Worm (Caenorhabditis elegans) whole organism, L4 larva: ENCODE data around the gene idhg-1.

Experiments used
- D1046.2 ChIP-seq: fragments of 200-800 bp; sonication (Bioruptor generic); IDR thresholded peaks from 2 replicates; pipeline ENCODE4 v1.3.6; 2022; ENCODE audit warnings: missing genetic modification characterization, missing compliant biosample characterization
- F10B5.3 ChIP-seq: sonication (generic microtip); optimal IDR thresholded peaks from 2 replicates; lab custom pipeline; 2016; ENCODE audit warnings: mild to moderate bottlenecking, missing genetic modification characterization, missing compliant biosample characterization
- F37D6.2 ChIP-seq: sonication (generic microtip); optimal IDR thresholded peaks from 2 replicates; lab custom pipeline; 2016; ENCODE audit warnings: mild to moderate bottlenecking, missing genetic modification characterization, missing compliant biosample characterization
- F49E8.2 ChIP-seq: sonication (generic microtip); optimal IDR thresholded peaks from 2 replicates; lab custom pipeline; 2016; ENCODE audit warnings: missing compliant biosample characterization, mild to moderate bottlenecking, missing genetic modification characterization, borderline replicate concordance
- T26A8.4 ChIP-seq: fragments of 200-800 bp; sonication (Bioruptor generic); IDR thresholded peaks from 2 replicates; pipeline ENCODE4 v1.3.6; 2022; ENCODE audit warnings: missing genetic modification characterization, missing compliant biosample characterization
- Y5F2A.4 ChIP-seq: fragments of 200-800 bp; sonication (Bioruptor generic); optimal IDR thresholded peaks from 2 replicates; lab custom pipeline; 2018; ENCODE audit warnings: mild to moderate bottlenecking, missing genetic modification characterization, missing compliant biosample characterization
- Y75B8A.6 ChIP-seq: fragments of 200-800 bp; sonication (Bioruptor generic); IDR thresholded peaks from 2 replicates; pipeline ENCODE4 v1.3.6; 2022; ENCODE audit warnings: missing genetic modification reagents, missing genetic modification characterization, missing compliant biosample characterization
- ZK337.2 ChIP-seq: fragments of 200-800 bp; sonication (Bioruptor generic); IDR thresholded peaks from 2 replicates; pipeline ENCODE4 v1.3.6; 2022; ENCODE audit warnings: missing genetic modification reagents, missing genetic modification characterization, missing compliant biosample characterization
- ZK546.5 ChIP-seq, 2 experiments: sonication (generic microtip); optimal IDR thresholded peaks; 2 replicates each; lab custom pipeline; 2017; ENCODE audit warnings: missing biosample characterization in 2 of 2, missing genetic modification characterization in 2 of 2
- aha-1 ChIP-seq: fragments of 150-350 bp; peaks from one replicate; lab custom pipeline; 2014; ENCODE audit warnings: missing biosample characterization, missing genetic modification characterization
- ama-1 ChIP-seq: fragments of 150-350 bp; optimal IDR thresholded peaks from 2 replicates; lab custom pipeline; 2014; ENCODE audit warnings: inconsistent platforms, mixed read lengths
- arid-1 ChIP-seq: fragments of 200-800 bp; sonication (Bioruptor generic); conservative IDR thresholded peaks from 2 replicates; pipeline ENCODE4 v1.3.6; 2022; ENCODE audit warnings: missing genetic modification reagents, missing genetic modification characterization, missing compliant biosample characterization
- ceh-20 ChIP-seq: fragments of 200-800 bp; sonication (Bioruptor generic); IDR thresholded peaks from 2 replicates; pipeline ENCODE4 v1.3.6; 2022; ENCODE audit warnings: missing genetic modification reagents, missing genetic modification characterization, missing compliant biosample characterization
- ceh-32 ChIP-seq: sonication (generic microtip); optimal IDR thresholded peaks from 2 replicates; lab custom pipeline; 2016; ENCODE audit warnings: mild to moderate bottlenecking, missing genetic modification characterization, missing compliant biosample characterization; ENCODE audit not compliant: poor library complexity
- ceh-62 ChIP-seq: sonication (generic microtip); optimal IDR thresholded peaks from 2 replicates; lab custom pipeline; 2017; ENCODE audit warnings: missing biosample characterization, missing genetic modification characterization
- ctbp-1 ChIP-seq: fragments of 200-800 bp; sonication (Bioruptor generic); IDR thresholded peaks from 2 replicates; pipeline ENCODE4 v1.3.6; 2022; ENCODE audit warnings: missing genetic modification reagents, missing genetic modification characterization, missing compliant biosample characterization
- daf-12 ChIP-seq: fragments of 150-350 bp; optimal IDR thresholded peaks from 2 replicates; lab custom pipeline; 2014; ENCODE audit warnings: missing biosample characterization, missing genetic modification reagents, missing genetic modification characterization
- daf-19 ChIP-seq: fragments of 200-800 bp; sonication (Bioruptor generic); conservative IDR thresholded peaks from 2 replicates; pipeline ENCODE4 v1.3.6; 2022; ENCODE audit warnings: missing genetic modification characterization, missing compliant biosample characterization
- dmd-9 ChIP-seq: fragments of 200-800 bp; sonication (Bioruptor generic); IDR thresholded peaks from 2 replicates; pipeline ENCODE4 v1.3.6; 2022; ENCODE audit warnings: missing genetic modification reagents, missing genetic modification characterization, missing compliant biosample characterization
- duxl-1 ChIP-seq: sonication (generic microtip); optimal IDR thresholded peaks from 2 replicates; lab custom pipeline; 2016; ENCODE audit warnings: mild to moderate bottlenecking, missing genetic modification characterization, moderate library complexity, missing compliant biosample characterization; ENCODE audit not compliant: poor library complexity
- dve-1 ChIP-seq: sonication (generic microtip); optimal IDR thresholded peaks from 2 replicates; lab custom pipeline; 2017; ENCODE audit warnings: antibody characterized with exemption, mild to moderate bottlenecking, missing genetic modification characterization, missing compliant biosample characterization; ENCODE audit not compliant: insufficient read depth
- egl-43 ChIP-seq: fragments of 200-800 bp; sonication (Bioruptor generic); IDR thresholded peaks from 2 replicates; pipeline ENCODE4 v1.3.6; 2022; ENCODE audit warnings: missing genetic modification reagents, missing genetic modification characterization, missing compliant biosample characterization
- hif-1 ChIP-seq, 2 experiments: sonication (generic microtip); optimal IDR thresholded peaks; 2 replicates each; lab custom pipeline; 2016 to 2017; ENCODE audit warnings: missing compliant biosample characterization in 2 of 2, missing genetic modification characterization in 2 of 2, missing genetic modification reagents in 2 of 2, missing genotype in 2 of 2, mild to moderate bottlenecking in 1 of 2
- hmg-1.1 ChIP-seq: fragments of 200-800 bp; sonication (Bioruptor generic); IDR thresholded peaks from 2 replicates; pipeline ENCODE4 v1.3.6; 2022; ENCODE audit warnings: missing genetic modification reagents, missing genetic modification characterization, missing compliant biosample characterization
- lin-1 ChIP-seq: fragments of 200-800 bp; sonication (Bioruptor generic); IDR thresholded peaks from 2 replicates; pipeline ENCODE4 v1.3.6; 2022; ENCODE audit warnings: missing genetic modification reagents, missing genetic modification characterization, missing compliant biosample characterization
- lin-29 ChIP-seq: fragments of 200-800 bp; sonication (Bioruptor generic); IDR thresholded peaks from 2 replicates; pipeline ENCODE4 v1.3.6; 2022; ENCODE audit warnings: missing genetic modification reagents, missing genetic modification characterization, missing compliant biosample characterization
- lir-3 ChIP-seq: sonication (generic microtip); optimal IDR thresholded peaks from 2 replicates; lab custom pipeline; 2016; ENCODE audit warnings: mild to moderate bottlenecking, missing genetic modification characterization, missing compliant biosample characterization
- lsy-2 ChIP-seq, 2 experiments: fragments of 150-350 bp in 1 of 2; sonication (generic microtip) in 1 of 2; optimal IDR thresholded peaks; 2 replicates each; lab custom pipeline; 2014 to 2017; ENCODE audit warnings: missing biosample characterization in 2 of 2, missing genetic modification characterization in 2 of 2
- madf-5 ChIP-seq, 2 experiments: fragments of 200-800 bp; sonication (Bioruptor generic); IDR thresholded peaks; 2 replicates each; pipeline ENCODE4 v1.3.6; 2022; ENCODE audit warnings: missing compliant biosample characterization in 2 of 2, missing genetic modification characterization in 2 of 2
- madf-9 ChIP-seq: fragments of 200-800 bp; sonication (Bioruptor generic); conservative IDR thresholded peaks from 2 replicates; pipeline ENCODE4 v1.3.6; 2022; ENCODE audit warnings: missing genetic modification reagents, missing genetic modification characterization, missing compliant biosample characterization
- mes-2 ChIP-seq: sonication (generic microtip); optimal IDR thresholded peaks from 2 replicates; lab custom pipeline; 2016; ENCODE audit warnings: missing genotype, mild to moderate bottlenecking, missing genetic modification characterization, missing compliant biosample characterization; ENCODE audit not compliant: poor library complexity, severe bottlenecking
- mxl-2 ChIP-seq: fragments of 200-800 bp; sonication (Bioruptor generic); conservative IDR thresholded peaks from 2 replicates; pipeline ENCODE4 v1.3.6; 2022; ENCODE audit warnings: missing genetic modification reagents, missing genetic modification characterization, missing compliant biosample characterization
- mxl-3 ChIP-seq: fragments of 200-800 bp; sonication (Bioruptor generic); optimal IDR thresholded peaks from 2 replicates; lab custom pipeline; 2018; ENCODE audit warnings: mild to moderate bottlenecking, missing genetic modification characterization, missing compliant biosample characterization
- nhr-237 ChIP-seq: sonication (generic microtip); optimal IDR thresholded peaks from 2 replicates; lab custom pipeline; 2017; ENCODE audit warnings: missing biosample characterization, missing genetic modification characterization
- nhr-28 ChIP-seq: fragments of 150-350 bp; optimal IDR thresholded peaks from 2 replicates; lab custom pipeline; 2014; ENCODE audit warnings: missing biosample characterization, missing genetic modification characterization
- nhr-48 ChIP-seq: sonication (generic microtip); optimal IDR thresholded peaks from 2 replicates; lab custom pipeline; 2016; ENCODE audit warnings: mild to moderate bottlenecking, missing genetic modification characterization, missing compliant biosample characterization
- nhr-76 ChIP-seq: fragments of 150-350 bp; optimal IDR thresholded peaks from 2 replicates; lab custom pipeline; 2014; ENCODE audit warnings: missing biosample characterization, missing genetic modification characterization
- php-3 ChIP-seq: fragments of 200-800 bp; sonication (Bioruptor generic); IDR thresholded peaks from 2 replicates; pipeline ENCODE4 v1.3.6; 2022; ENCODE audit warnings: missing genetic modification reagents, missing genetic modification characterization, missing compliant biosample characterization
- pqm-1 ChIP-seq: sonication (generic microtip); optimal IDR thresholded peaks from 2 replicates; lab custom pipeline; 2017; ENCODE audit warnings: missing biosample characterization, missing genetic modification characterization
- rbr-2 ChIP-seq: sonication (generic microtip); optimal IDR thresholded peaks from 2 replicates; lab custom pipeline; 2016; ENCODE audit warnings: missing genotype, missing genetic modification characterization, missing compliant biosample characterization
- skn-1 ChIP-seq: fragments of 150-350 bp; optimal IDR thresholded peaks from 2 replicates; lab custom pipeline; 2014; ENCODE audit warnings: missing biosample characterization, missing genetic modification characterization
- snpc-4 ChIP-seq: fragments of 150-350 bp; optimal IDR thresholded peaks from 2 replicates; lab custom pipeline; 2014; ENCODE audit warnings: missing biosample characterization, missing genetic modification characterization
- tra-1 ChIP-seq: fragments of 200-800 bp; sonication (Bioruptor generic); IDR thresholded peaks from 2 replicates; pipeline ENCODE4 v1.3.6; 2022; ENCODE audit warnings: missing genetic modification reagents, missing genetic modification characterization, missing compliant biosample characterization
- unc-130 ChIP-seq: sonication (generic microtip); optimal IDR thresholded peaks from 2 replicates; lab custom pipeline; 2016; ENCODE audit warnings: missing genetic modification reagents, missing genetic modification characterization, missing compliant biosample characterization
- unc-39 ChIP-seq: sonication (generic microtip); optimal IDR thresholded peaks from 2 replicates; lab custom pipeline; 2017; ENCODE audit warnings: missing biosample characterization, missing genetic modification characterization
- vab-7 ChIP-seq: fragments of 200-800 bp; sonication (Bioruptor generic); IDR thresholded peaks from 2 replicates; pipeline ENCODE4 v1.3.6; 2022; ENCODE audit warnings: missing genetic modification reagents, missing genetic modification characterization, missing compliant biosample characterization
- zfp-3 ChIP-seq: fragments of 200-800 bp; sonication (Bioruptor generic); conservative IDR thresholded peaks from 2 replicates; pipeline ENCODE4 v1.3.6; 2022; ENCODE audit warnings: missing genetic modification reagents, missing genetic modification characterization, missing compliant biosample characterization
- zip-11 ChIP-seq: fragments of 200-800 bp; sonication (Bioruptor generic); IDR thresholded peaks from 2 replicates; pipeline ENCODE4 v1.3.6; 2022; ENCODE audit warnings: missing genetic modification characterization, missing compliant biosample characterization
- zip-2 ChIP-seq: fragments of 150-350 bp; optimal IDR thresholded peaks from 2 replicates; lab custom pipeline; 2014; ENCODE audit warnings: missing biosample characterization, missing genetic modification characterization
- ztf-7 ChIP-seq: fragments of 150-350 bp; optimal IDR thresholded peaks from 2 replicates; lab custom pipeline; 2014; ENCODE audit warnings: missing biosample characterization, missing genetic modification characterization

Gene idhg-1

ce11 chrIII:4560393-4560890 lies 8.2 kb upstream of the idhg-1 start (continued):
- peak; percentile 66 for TF ChIP-seq mes-2 (tag; lab: Kevin White, UChicago)
- no peak for TF ChIP-seq lir-3 (tag; lab: Kevin White, UChicago)
- no peak for TF ChIP-seq daf-12 (tag; lab: Kevin White, UChicago)
- TF ChIP-seq madf-5 (GFP tag; IDR thresholded peaks at IDR 0.05; lab: Robert Waterston, UW): no peak
- TF ChIP-seq lin-29: 0 out of 2 replicates have a peak, but pooled peaks have one; percentile 44
- TF ChIP-seq zip-2 (tag; lab: Kevin White, UChicago): no peak
- TF ChIP-seq unc-39: no peak
- no peak for TF ChIP-seq nhr-76 (tag; lab: Kevin White, UChicago)
- TF ChIP-seq Y5F2A.4: no peak
- TF ChIP-seq snpc-4 (tag; lab: Kevin White, UChicago): no peak
- TF ChIP-seq Y75B8A.6: no peak
- peak; percentile 63 for TF ChIP-seq duxl-1 (tag; lab: Kevin White, UChicago)
- TF ChIP-seq D1046.2 (GFP tag; lab: Robert Waterston, UW): no peak
- TF ChIP-seq nhr-237 (tag; lab: Kevin White, UChicago): no peak
- 0 out of 2 replicates have a peak, but pooled peaks have one; percentile 58 for TF ChIP-seq tra-1 (GFP tag; lab: Robert Waterston, UW)
- TF ChIP-seq php-3 (GFP tag; lab: Robert Waterston, UW): 0 out of 2 replicates have a peak, but pooled peaks have one; percentile 39
- no peak for TF ChIP-seq zip-11 (GFP tag; lab: Robert Waterston, UW)
- TF ChIP-seq arid-1: peak; percentile 39
- peak; percentile 87 for TF ChIP-seq hmg-1.1 (GFP tag; lab: Robert Waterston, UW)
- no peak for TF ChIP-seq ztf-7 (tag; lab: Kevin White, UChicago)
- TF ChIP-seq F49E8.2 (tag; lab: Kevin White, UChicago): no peak
- TF ChIP-seq aha-1 (tag; lab: Kevin White, UChicago): peak; percentile 95
- no peak for TF ChIP-seq unc-130 (GFP tag; lab: Kevin White, UChicago)
- TF ChIP-seq F37D6.2 (tag; lab: Kevin White, UChicago): peak; percentile 59
- no peak for TF ChIP-seq ZK546.5 (tag; optimal IDR thresholded peaks at IDR 0.05; lab: Kevin White, UChicago)
- TF ChIP-seq mxl-2 (GFP tag; lab: Robert Waterston, UW): no peak
- peak; percentile 90 for TF ChIP-seq mxl-3 (GFP tag; lab: Kevin White, UChicago)
- peak; percentile 74 to 79 for TF ChIP-seq lsy-2 (tag; optimal IDR thresholded peaks at IDR 0.05; lab: Kevin White, UChicago)
- no peak for TF ChIP-seq skn-1 (tag; lab: Kevin White, UChicago)
- TF ChIP-seq vab-7: 0 out of 2 replicates have a peak, but pooled peaks have one; percentile 30
- peak; percentile 76 for TF ChIP-seq nhr-48 (tag; lab: Kevin White, UChicago)
- TF ChIP-seq dve-1 (tag; lab: Kevin White, UChicago): peak; percentile 81
- peak; percentile 79 for TF ChIP-seq egl-43 (GFP tag; lab: Robert Waterston, UW)
- peak; percentile 53 for TF ChIP-seq ama-1 (lab: Kevin White, UChicago)
- no peak for TF ChIP-seq ZK337.2
- TF ChIP-seq ceh-62 (tag; lab: Kevin White, UChicago): no peak
- TF ChIP-seq hif-1 (tag; optimal IDR thresholded peaks at IDR 0.05; lab: Kevin White, UChicago): peak in 1 of 2 experiments; percentile 59
- peak; percentile 78 for TF ChIP-seq T26A8.4 (GFP tag; lab: Robert Waterston, UW)
- no peak for TF ChIP-seq ceh-32
- TF ChIP-seq daf-19 (GFP tag; lab: Robert Waterston, UW): no peak
- peak; percentile 66; the same call in 1 of the 2 replicates for TF ChIP-seq lin-1
- TF ChIP-seq pqm-1 (tag; lab: Kevin White, UChicago): peak; percentile 26
- TF ChIP-seq zfp-3 (GFP tag; lab: Robert Waterston, UW): 0 out of 2 replicates have a peak, but pooled peaks have one; percentile 27
- peak; percentile 60; the same call in 1 of the 2 replicates for TF ChIP-seq ctbp-1 (GFP tag; lab: Robert Waterston, UW)
- peak; percentile 91 for TF ChIP-seq madf-9 (GFP tag; lab: Robert Waterston, UW)
- TF ChIP-seq nhr-28 (tag; lab: Kevin White, UChicago): peak; percentile 75
- TF ChIP-seq rbr-2: peak; percentile 72
- TF ChIP-seq F10B5.3 (tag; lab: Kevin White, UChicago): peak; percentile 62
- 0 out of 2 replicates have a peak, but pooled peaks have one; percentile 26 for TF ChIP-seq ceh-20 (GFP tag; lab: Robert Waterston, UW)
- TF ChIP-seq dmd-9 (GFP tag; lab: Robert Waterston, UW): no peak
